Fruit fly (Drosophila melanogaster) whole organism: ENCODE results near the gene tal-AA.

Source experiments
- CG8478 ChIP-seq: fragments of >200 bp; optimal IDR thresholded peaks from 2 replicates; lab custom pipeline; 2018; ENCODE audit warnings: inconsistent platforms
- pan ChIP-seq: fragments of >200 bp; optimal IDR thresholded peaks from 2 replicates; lab custom pipeline; 2017
- psq ChIP-seq: fragments of >200 bp; optimal IDR thresholded peaks from 2 replicates; lab custom pipeline; 2017
- usp ChIP-seq: fragments of >200 bp; optimal IDR thresholded peaks from 2 replicates; lab custom pipeline; 2017; ENCODE audit warnings: missing biosample characterization, missing genetic modification characterization, mixed read lengths

DNA sequence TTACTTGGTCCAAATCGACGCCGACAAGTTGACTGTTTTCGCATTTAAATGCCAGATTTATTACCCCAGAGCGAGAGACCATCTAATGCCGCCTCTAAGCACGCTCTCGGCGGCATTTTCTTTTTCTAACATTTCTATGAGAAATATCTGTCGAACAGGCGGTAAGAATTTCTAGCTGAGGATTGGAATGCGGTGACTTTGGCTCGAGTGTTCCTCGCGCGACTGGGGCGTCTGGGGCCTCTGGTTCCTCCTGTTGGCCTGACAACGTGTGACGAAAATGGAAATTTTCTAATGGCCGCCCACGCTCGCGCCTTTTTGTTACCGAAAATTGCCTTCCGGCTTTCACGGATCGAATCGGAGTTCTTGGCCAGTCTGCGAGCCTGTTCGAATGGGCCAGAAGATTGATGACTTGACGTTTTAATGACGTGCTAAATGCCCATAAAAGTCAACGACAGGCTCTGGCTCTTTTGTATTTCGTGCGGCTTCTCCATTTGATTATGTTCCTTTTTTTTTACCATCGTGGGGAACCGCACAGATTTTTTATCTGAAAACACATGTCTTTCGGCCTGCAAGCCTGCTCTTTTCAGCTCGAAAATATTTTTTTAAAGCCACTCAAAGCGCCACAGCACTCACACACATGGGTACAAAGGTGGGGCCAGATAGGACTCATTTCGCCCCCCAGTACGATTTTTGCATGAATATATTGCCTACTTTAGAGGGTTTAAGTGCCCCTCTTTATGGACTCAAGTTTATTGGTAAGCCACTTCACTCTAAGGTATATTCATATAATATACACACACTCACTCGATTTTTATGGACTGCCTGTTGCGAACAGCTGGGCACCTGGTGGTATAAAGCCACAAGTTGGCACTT is 11.5 kb upstream of the tal-AA start:
- no peak for TF ChIP-seq usp
- TF ChIP-seq CG8478 (lab: Kevin White, UChicago) = no peak
- no peak for TF ChIP-seq pan
- TF ChIP-seq psq (lab: Kevin White, UChicago) = no peak
